Worm (Caenorhabditis elegans): ENCODE data around the gene unc-42.

ce11 chrV:9753554-9753953, 15.6 kb downstream of the unc-42 start:
- TF ChIP-seq nhr-12 (tag; optimal IDR thresholded peaks at IDR 0.05) (no peak), nfya-1 (tag; optimal IDR thresholded peaks at IDR 0.05; ENCODE audit: insufficient read depth) (no peak), nhr-25 (tag; optimal IDR thresholded peaks at IDR 0.05) (no peak), nhr-11 (tag; optimal IDR thresholded peaks at IDR 0.05) (no peak), nhr-23 (tag; optimal IDR thresholded peaks at IDR 0.05) (no peak), ztf-11 (tag; optimal IDR thresholded peaks at IDR 0.05) (no peak), unc-39 (tag; optimal IDR thresholded peaks at IDR 0.05) (no peak), unc-62 (GFP tag; optimal IDR thresholded peaks at IDR 0.05) (no peak), fos-1 (tag; optimal IDR thresholded peaks at IDR 0.05) (no peak), nhr-237 (tag; optimal IDR thresholded peaks at IDR 0.05) (no peak), ceh-16 (tag; optimal IDR thresholded peaks at IDR 0.05) (no peak)

Measured in whole organism, L3 larva.